Worm (Caenorhabditis elegans): ENCODE results near the gene C42D4.13.

ce11 chrIV:7153362-7153761 is 34.6 kb downstream of the C42D4.13 start, which contains the start of gene C34D4.3:
- TF ChIP-seq Y67H2A.10 (GFP tag; conservative IDR thresholded peaks at IDR 0.05) (no peak), aptf-2 (GFP tag; conservative IDR thresholded peaks at IDR 0.05) (no peak), cebp-1 (GFP tag; IDR thresholded peaks at IDR 0.05) (no peak), cebp-1 (tag; optimal IDR thresholded peaks at IDR 0.05) (no peak), nhr-90 (tag; optimal IDR thresholded peaks at IDR 0.05) (no peak), nhr-80 (tag; optimal IDR thresholded peaks at IDR 0.05) (no peak), ccch-3 (GFP tag; optimal IDR thresholded peaks at IDR 0.05) (no peak), ama-1 (optimal IDR thresholded peaks at IDR 0.05) (no peak), ama-1 (GFP tag; optimal IDR thresholded peaks at IDR 0.05) (no peak), sdz-38 (tag; optimal IDR thresholded peaks at IDR 0.05) (no peak), unc-62 (GFP tag; optimal IDR thresholded peaks at IDR 0.05) (no peak), B0261.1 (tag; optimal IDR thresholded peaks at IDR 0.05) (no peak), gei-17 (GFP tag; optimal IDR thresholded peaks at IDR 0.05) (no peak), hrde-1 (tag; optimal IDR thresholded peaks at IDR 0.05; ENCODE audit: borderline replicate concordance) (no peak), madf-10 (tag; optimal IDR thresholded peaks at IDR 0.05) (no peak), snpc-3.4 (tag; optimal IDR thresholded peaks at IDR 0.05) (no peak)
